Worm (Caenorhabditis elegans) whole organism, mixed stage, embryonic: Measurements from ENCODE around the gene E01G4.3.

ENCODE experiments used
- ceh-39 ChIP-seq: fragments of 150-350 bp; optimal IDR thresholded peaks from 2 replicates; lab custom pipeline; 2014; ENCODE audit warnings: missing biosample characterization, missing genetic modification characterization
- drap-1 ChIP-seq: fragments of 200-800 bp; sonication (Bioruptor generic); optimal IDR thresholded peaks from 3 replicates; lab custom pipeline; 2018; ENCODE audit warnings: mild to moderate bottlenecking, missing genetic modification characterization, missing compliant biosample characterization
- unc-62 ChIP-seq: fragments of 150-350 bp; optimal IDR thresholded peaks from 2 replicates; lab custom pipeline; 2014; ENCODE audit warnings: missing biosample characterization, missing genetic modification reagents, missing genetic modification characterization
- ztf-11 ChIP-seq: fragments of 150-350 bp; optimal IDR thresholded peaks from 2 replicates; lab custom pipeline; 2014; ENCODE audit warnings: missing biosample characterization, missing genetic modification characterization

ce11 chrII:13507535-13507934, 38.1 kb upstream of the E01G4.3 start, which contains the start of gene nep-17:
- TF ChIP-seq drap-1 (GFP tag; lab: Kevin White, UChicago) (no peak), unc-62 (GFP tag; lab: Kevin White, UChicago) (no peak), ceh-39 (tag; lab: Kevin White, UChicago) (no peak), ztf-11 (no peak)
